Fruit fly (Drosophila melanogaster) whole organism, wandering third instar larva: ENCODE data around the gene CG14837.

ENCODE experiments used
- Dif ChIP-seq: fragments of 200-275, 200-300 bp; sonication (Bioruptor generic); optimal IDR thresholded peaks from 2 replicates; lab custom pipeline; 2018; ENCODE audit warnings: missing biosample characterization, missing genetic modification characterization; ENCODE audit not compliant: partially characterized antibody
- Hnf4 ChIP-seq: fragments of 200-800 bp; sonication (Bioruptor generic); optimal IDR thresholded peaks from 2 replicates; lab custom pipeline; 2016; ENCODE audit warnings: missing biosample characterization, mild to moderate bottlenecking, missing genetic modification characterization
- Jra ChIP-seq: sonication (Bioruptor generic); optimal IDR thresholded peaks from 2 replicates; lab custom pipeline; 2016; ENCODE audit warnings: missing biosample characterization, missing genetic modification characterization
- fru ChIP-seq: fragments of 200-800 bp; sonication (Bioruptor generic); optimal IDR thresholded peaks from 3 replicates; lab custom pipeline; 2016; ENCODE audit warnings: missing biosample characterization, mild to moderate bottlenecking, missing genetic modification characterization
- lola ChIP-seq: fragments of >200 bp; optimal IDR thresholded peaks from 2 replicates; lab custom pipeline; 2017; ENCODE audit warnings: missing biosample characterization, missing genetic modification characterization
- pan ChIP-seq: fragments of >200 bp; optimal IDR thresholded peaks from 2 replicates; lab custom pipeline; 2017
- psq ChIP-seq: fragments of 200-800 bp; sonication (Bioruptor generic); optimal IDR thresholded peaks from 3 replicates; lab custom pipeline; 2017; ENCODE audit warnings: missing biosample characterization, mild to moderate bottlenecking, missing genetic modification characterization, moderate library complexity
- usp ChIP-seq: fragments of >200 bp; optimal IDR thresholded peaks from 2 replicates; lab custom pipeline; 2017; ENCODE audit warnings: missing biosample characterization, missing genetic modification characterization
- woc ChIP-seq: sonication (Bioruptor generic); optimal IDR thresholded peaks from 2 replicates; lab custom pipeline; 2016; ENCODE audit warnings: missing biosample characterization, mild to moderate bottlenecking, missing genetic modification characterization

- TF ChIP-seq Hnf4 (GFP tag; lab: Kevin White, UChicago) = no peak
- TF ChIP-seq psq (GFP tag; lab: Kevin White, UChicago) = no peak
- TF ChIP-seq lola (GFP tag; lab: Kevin White, UChicago) = no peak
- no peak for TF ChIP-seq Jra (GFP tag; lab: Kevin White, UChicago)
- no peak for TF ChIP-seq fru (GFP tag; lab: Kevin White, UChicago)
- no peak for TF ChIP-seq woc (GFP tag; lab: Kevin White, UChicago)
- no peak for TF ChIP-seq usp (GFP tag; lab: Kevin White, UChicago)
- TF ChIP-seq pan (lab: Kevin White, UChicago) = no peak
- no peak for TF ChIP-seq Dif
Observed at dm6 chr3L:7527661-7528379, 32.0 kb downstream of the CG14837 start.
